Worm (Caenorhabditis elegans) whole organism, L1 larva: Measurements from ENCODE around the gene R10E12.2.

Experiments
- hlh-4 ChIP-seq: sonication (generic microtip); optimal IDR thresholded peaks from 2 replicates; lab custom pipeline; 2016; ENCODE audit warnings: mild to moderate bottlenecking, missing genetic modification characterization, missing compliant biosample characterization
- lin-39 ChIP-seq: fragments of 150-350 bp; optimal IDR thresholded peaks from 2 replicates; lab custom pipeline; 2014; ENCODE audit warnings: missing biosample characterization, missing genetic modification reagents, missing genetic modification characterization
- nhr-12 ChIP-seq: sonication (generic microtip); optimal IDR thresholded peaks from 2 replicates; lab custom pipeline; 2017; ENCODE audit warnings: missing biosample characterization, missing genetic modification characterization
- skn-1 ChIP-seq: fragments of 150-350 bp; optimal IDR thresholded peaks from 2 replicates; lab custom pipeline; 2014; ENCODE audit warnings: missing biosample characterization, missing genetic modification characterization
- tbx-2 ChIP-seq: sonication (generic microtip); optimal IDR thresholded peaks from 2 replicates; lab custom pipeline; 2016; ENCODE audit warnings: missing genetic modification characterization, missing compliant biosample characterization
- unc-62 ChIP-seq: fragments of 150-350 bp; optimal IDR thresholded peaks from 2 replicates; lab custom pipeline; 2014; ENCODE audit warnings: missing biosample characterization, missing genetic modification reagents, missing genetic modification characterization
- unc-86 ChIP-seq: sonication (generic microtip); optimal IDR thresholded peaks from 2 replicates; lab custom pipeline; 2016; ENCODE audit warnings: missing genetic modification characterization, missing compliant biosample characterization

DNA sequence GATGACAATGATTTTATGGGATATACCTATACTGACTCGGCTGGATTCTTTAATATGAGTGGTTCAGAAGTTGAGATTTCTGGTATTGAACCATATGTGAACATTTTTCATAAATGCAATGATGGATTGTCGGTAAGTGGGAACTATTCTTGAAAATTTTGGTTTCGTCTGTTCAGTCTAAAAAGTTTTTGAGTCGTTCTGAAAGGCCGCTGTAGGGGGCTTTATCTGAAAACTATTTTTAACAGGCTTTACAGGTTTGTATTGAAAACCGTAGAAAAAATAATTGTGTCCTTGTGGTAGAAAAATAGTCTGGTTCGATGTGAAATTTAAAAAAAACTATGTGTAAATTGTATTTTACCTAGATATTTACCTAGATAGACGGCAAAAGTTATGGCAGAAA is 44.1 kb downstream of the R10E12.2 start:
- TF ChIP-seq tbx-2 (no peak), unc-62 (no peak), nhr-12 (tag; lab: Kevin White, UChicago) (no peak), unc-86 (tag; lab: Kevin White, UChicago) (no peak), skn-1 (no peak), hlh-4 (tag; lab: Kevin White, UChicago) (no peak), lin-39 (tag; lab: Kevin White, UChicago) (no peak)
